Worm (Caenorhabditis elegans) whole organism, young adult: ENCODE data around the gene F07C6.4.

Experiments used
- B0019.2 ChIP-seq: fragments of 200-800 bp; sonication (Bioruptor generic); conservative IDR thresholded peaks from 2 replicates; pipeline ENCODE4 v1.3.6; 2022; ENCODE audit warnings: missing genetic modification reagents, missing genetic modification characterization, missing compliant biosample characterization
- B0336.3 ChIP-seq: fragments of 200-800 bp; sonication (Bioruptor generic); IDR thresholded peaks from 2 replicates; pipeline ENCODE4 v1.3.6; 2022; ENCODE audit warnings: missing genetic modification characterization, missing compliant biosample characterization
- D2030.7 ChIP-seq: fragments of 200-800 bp; sonication (Bioruptor generic); IDR thresholded peaks from 2 replicates; pipeline ENCODE4 v1.3.6; 2022; ENCODE audit warnings: missing genetic modification reagents, missing genetic modification characterization, missing compliant biosample characterization
- F23B12.7 ChIP-seq: sonication (generic microtip); optimal IDR thresholded peaks from 2 replicates; lab custom pipeline; 2017; ENCODE audit warnings: missing genetic modification characterization, mild to moderate bottlenecking, missing compliant biosample characterization, antibody characterized with exemption, moderate library complexity; ENCODE audit not compliant: insufficient read depth
- F33H1.4 ChIP-seq: fragments of 200-800 bp; sonication (Bioruptor generic); IDR thresholded peaks from 2 replicates; pipeline ENCODE4 v1.3.6; 2022; ENCODE audit warnings: missing genetic modification reagents, missing genetic modification characterization, missing compliant biosample characterization
- F39B2.1 ChIP-seq: fragments of 200-800 bp; sonication (Bioruptor generic); IDR thresholded peaks from 2 replicates; pipeline ENCODE4 v1.3.6; 2022; ENCODE audit warnings: missing genetic modification reagents, missing genetic modification characterization, missing compliant biosample characterization
- F49E8.2 ChIP-seq: sonication (generic microtip); optimal IDR thresholded peaks from 3 replicates; lab custom pipeline; 2017; ENCODE audit warnings: missing genetic modification characterization, mild to moderate bottlenecking, missing compliant biosample characterization, antibody characterized with exemption, moderate library complexity; ENCODE audit not compliant: insufficient read depth
- F57C9.4 ChIP-seq: sonication (generic microtip); optimal IDR thresholded peaks from 2 replicates; lab custom pipeline; 2017; ENCODE audit warnings: mild to moderate bottlenecking, missing genetic modification characterization, missing compliant biosample characterization
- K11D2.4 ChIP-seq: fragments of 200-800 bp; sonication (Bioruptor generic); IDR thresholded peaks from 2 replicates; pipeline ENCODE4 v1.3.6; 2022; ENCODE audit warnings: missing genetic modification reagents, missing genetic modification characterization, missing compliant biosample characterization
- Y53G8AR.9 ChIP-seq: fragments of 200-800 bp; sonication (Bioruptor generic); conservative IDR thresholded peaks from 2 replicates; pipeline ENCODE4 v1.3.6; 2022; ENCODE audit warnings: missing genetic modification reagents, missing genetic modification characterization, missing compliant biosample characterization
- Y79H2A.3 ChIP-seq: fragments of 200-800 bp; sonication (Bioruptor generic); conservative IDR thresholded peaks from 2 replicates; pipeline ENCODE4 v1.3.6; 2022; ENCODE audit warnings: missing genetic modification reagents, missing genetic modification characterization, missing compliant biosample characterization
- ZK185.1 ChIP-seq: sonication (generic microtip); optimal IDR thresholded peaks from 2 replicates; lab custom pipeline; 2016; ENCODE audit warnings: mild to moderate bottlenecking, missing genetic modification characterization, missing compliant biosample characterization; ENCODE audit not compliant: poor library complexity, severe bottlenecking
- akir-1 ChIP-seq: fragments of 200-800 bp; sonication (Bioruptor generic); optimal IDR thresholded peaks from 2 replicates; lab custom pipeline; 2018; ENCODE audit warnings: mild to moderate bottlenecking, missing genetic modification characterization, moderate library complexity, missing compliant biosample characterization
- aptf-2 ChIP-seq: fragments of 200-800 bp; sonication (Bioruptor generic); conservative IDR thresholded peaks from 2 replicates; pipeline ENCODE4 v1.3.6; 2022; ENCODE audit warnings: missing genetic modification reagents, missing genetic modification characterization, missing compliant biosample characterization
- aptf-3 ChIP-seq: fragments of 200-800 bp; sonication (Bioruptor generic); IDR thresholded peaks from 2 replicates; pipeline ENCODE4 v1.3.6; 2022; ENCODE audit warnings: missing genetic modification characterization, missing compliant biosample characterization
- athp-1 ChIP-seq: sonication (generic microtip); optimal IDR thresholded peaks from 2 replicates; lab custom pipeline; 2017; ENCODE audit warnings: mild to moderate bottlenecking, missing genetic modification characterization, missing compliant biosample characterization
- attf-3 ChIP-seq: fragments of 200-800 bp; sonication (Bioruptor generic); conservative IDR thresholded peaks from 2 replicates; pipeline ENCODE4 v1.3.6; 2022; ENCODE audit warnings: missing genetic modification reagents, missing genetic modification characterization, missing compliant biosample characterization
- attf-5 ChIP-seq: fragments of 200-800 bp; sonication (Bioruptor generic); optimal IDR thresholded peaks from 2 replicates; lab custom pipeline; 2018; ENCODE audit warnings: mild to moderate bottlenecking, missing genetic modification characterization, missing compliant biosample characterization
- attf-6 ChIP-seq: fragments of 200-800 bp; sonication (Bioruptor generic); IDR thresholded peaks from 2 replicates; pipeline ENCODE4 v1.3.6; 2022; ENCODE audit warnings: missing genetic modification reagents, missing genetic modification characterization, missing compliant biosample characterization
- bed-1 ChIP-seq: fragments of 200-800 bp; sonication (Bioruptor generic); IDR thresholded peaks from 2 replicates; pipeline ENCODE4 v1.3.6; 2022; ENCODE audit warnings: missing genetic modification reagents, missing genetic modification characterization, missing compliant biosample characterization
- ceh-100 ChIP-seq: fragments of 200-800 bp; sonication (Bioruptor generic); IDR thresholded peaks from 2 replicates; pipeline ENCODE4 v1.3.6; 2022; ENCODE audit warnings: missing genetic modification reagents, missing genetic modification characterization, missing compliant biosample characterization
- ceh-40 ChIP-seq: fragments of 200-800 bp; sonication (Bioruptor generic); IDR thresholded peaks from 2 replicates; pipeline ENCODE4 v1.3.6; 2022; ENCODE audit warnings: missing genetic modification characterization, missing compliant biosample characterization
- dox-1 ChIP-seq: fragments of 200-800 bp; sonication (Bioruptor generic); IDR thresholded peaks from 2 replicates; pipeline ENCODE4 v1.3.6; 2022; ENCODE audit warnings: missing genetic modification reagents, missing genetic modification characterization, missing compliant biosample characterization
- ekl-4 ChIP-seq: fragments of 200-800 bp; sonication (Bioruptor generic); IDR thresholded peaks from 2 replicates; pipeline ENCODE4 v1.3.6; 2022; ENCODE audit warnings: missing genetic modification reagents, missing genetic modification characterization, missing compliant biosample characterization
- ets-4 ChIP-seq: fragments of 200-800 bp; sonication (Bioruptor generic); optimal IDR thresholded peaks from 2 replicates; lab custom pipeline; 2018; ENCODE audit warnings: mild to moderate bottlenecking, missing genetic modification characterization, missing compliant biosample characterization
- him-1 ChIP-seq: sonication (generic microtip); optimal IDR thresholded peaks from 2 replicates; lab custom pipeline; 2016; ENCODE audit warnings: missing genotype, missing genetic modification reagents, missing genetic modification characterization, missing compliant biosample characterization
- hmg-1.2 ChIP-seq: fragments of 200-800 bp; sonication (Bioruptor generic); IDR thresholded peaks from 2 replicates; pipeline ENCODE4 v1.3.6; 2022; ENCODE audit warnings: missing genetic modification reagents, missing genetic modification characterization, missing compliant biosample characterization
- hsf-1 ChIP-seq: fragments of 200-800 bp; sonication (Bioruptor generic); IDR thresholded peaks from 2 replicates; pipeline ENCODE4 v1.3.6; 2022; ENCODE audit warnings: missing genetic modification reagents, missing genetic modification characterization, missing compliant biosample characterization
- lin-26 ChIP-seq: fragments of 200-800 bp; sonication (Bioruptor generic); IDR thresholded peaks from 2 replicates; pipeline ENCODE4 v1.3.6; 2022; ENCODE audit warnings: missing genetic modification reagents, missing genetic modification characterization, missing compliant biosample characterization
- lin-54 ChIP-seq: fragments of 200-800 bp; sonication (Bioruptor generic); optimal IDR thresholded peaks from 2 replicates; lab custom pipeline; 2018; ENCODE audit warnings: mild to moderate bottlenecking, missing genetic modification characterization, missing compliant biosample characterization
- lsl-1 ChIP-seq: fragments of 200-800 bp; sonication (Bioruptor generic); optimal IDR thresholded peaks from 2 replicates; lab custom pipeline; 2018; ENCODE audit warnings: mild to moderate bottlenecking, missing genetic modification characterization, moderate library complexity, missing compliant biosample characterization
- madf-6 ChIP-seq: fragments of 200-800 bp; sonication (Bioruptor generic); IDR thresholded peaks from 2 replicates; pipeline ENCODE4 v1.3.6; 2022; ENCODE audit warnings: missing genetic modification reagents, missing genetic modification characterization, missing compliant biosample characterization
- madf-8 ChIP-seq: fragments of 200-800 bp; sonication (Bioruptor generic); conservative IDR thresholded peaks from 2 replicates; pipeline ENCODE4 v1.3.6; 2022; ENCODE audit warnings: missing genetic modification reagents, missing genetic modification characterization, missing compliant biosample characterization
- mcd-1 ChIP-seq: fragments of 200-800 bp; sonication (Bioruptor generic); IDR thresholded peaks from 2 replicates; pipeline ENCODE4 v1.3.6; 2022; ENCODE audit warnings: missing genetic modification reagents, missing genetic modification characterization, missing compliant biosample characterization
- nfyb-1 ChIP-seq: fragments of 200-800 bp; sonication (Bioruptor generic); IDR thresholded peaks from 2 replicates; pipeline ENCODE4 v1.3.6; 2022; ENCODE audit warnings: missing genetic modification reagents, missing genetic modification characterization, missing compliant biosample characterization
- nhr-80 ChIP-seq: sonication (generic microtip); optimal IDR thresholded peaks from 2 replicates; lab custom pipeline; 2016; ENCODE audit warnings: missing genetic modification characterization, missing compliant biosample characterization
- pbrm-1 ChIP-seq: fragments of 200-800 bp; sonication (Bioruptor generic); IDR thresholded peaks from 2 replicates; pipeline ENCODE4 v1.3.6; 2022; ENCODE audit warnings: missing genetic modification reagents, missing genetic modification characterization, missing compliant biosample characterization
- rcor-1 ChIP-seq: fragments of 200-800 bp; sonication (Bioruptor generic); IDR thresholded peaks from 2 replicates; pipeline ENCODE4 v1.3.6; 2022; ENCODE audit warnings: missing genetic modification reagents, missing genetic modification characterization, missing compliant biosample characterization
- rpc-1 ChIP-seq, 2 experiments: fragments of 150-350 bp in 1 of 2; sonication (generic microtip) in 1 of 2; optimal IDR thresholded peaks; 2 replicates each; lab custom pipeline; 2014 to 2018; ENCODE audit warnings: missing biosample characterization in 1 of 2, missing genetic modification characterization in 1 of 2, missing genetic modification reagents in 1 of 2, missing genotype in 1 of 2
- snpc-1.1 ChIP-seq: sonication (generic microtip); optimal IDR thresholded peaks from 2 replicates; lab custom pipeline; 2017; ENCODE audit warnings: missing genetic modification characterization, mild to moderate bottlenecking, missing compliant biosample characterization, antibody characterized with exemption, moderate library complexity, missing genotype, missing genetic modification reagents; ENCODE audit not compliant: insufficient read depth
- snpc-1.3 ChIP-seq: sonication (generic microtip); optimal IDR thresholded peaks from 2 replicates; lab custom pipeline; 2017; ENCODE audit warnings: missing genetic modification characterization, mild to moderate bottlenecking, missing compliant biosample characterization, antibody characterized with exemption, moderate library complexity, missing genotype, missing genetic modification reagents; ENCODE audit not compliant: insufficient read depth
- snpc-3.4 ChIP-seq: sonication (generic microtip); optimal IDR thresholded peaks from 2 replicates; lab custom pipeline; 2017; ENCODE audit warnings: missing genetic modification characterization, mild to moderate bottlenecking, missing compliant biosample characterization, antibody characterized with exemption, moderate library complexity, missing genotype, missing genetic modification reagents
- snpc-4 ChIP-seq, 5 experiments: fragments of 150-350 bp in 1 of 5; sonication (generic microtip) in 4 of 5; optimal IDR thresholded peaks; 2 replicates each; lab custom pipeline; 2014 to 2018; ENCODE audit warnings: missing genetic modification characterization in 5 of 5, missing biosample characterization in 3 of 5, antibody characterized with exemption in 2 of 5, mild to moderate bottlenecking in 2 of 5, missing compliant biosample characterization in 2 of 5, missing genotype in 2 of 5, moderate library complexity in 2 of 5, missing genetic modification reagents in 1 of 5
- tbp1 ChIP-seq: fragments of 200-800 bp; sonication (Bioruptor generic); optimal IDR thresholded peaks from 2 replicates; lab custom pipeline; 2018; ENCODE audit warnings: mild to moderate bottlenecking, missing genetic modification characterization, missing compliant biosample characterization
- xnd-1 ChIP-seq: sonication (generic microtip); optimal IDR thresholded peaks from 2 replicates; lab custom pipeline; 2016; ENCODE audit warnings: missing genotype, missing genetic modification reagents, missing genetic modification characterization, missing compliant biosample characterization

Gene F07C6.4

DNA sequence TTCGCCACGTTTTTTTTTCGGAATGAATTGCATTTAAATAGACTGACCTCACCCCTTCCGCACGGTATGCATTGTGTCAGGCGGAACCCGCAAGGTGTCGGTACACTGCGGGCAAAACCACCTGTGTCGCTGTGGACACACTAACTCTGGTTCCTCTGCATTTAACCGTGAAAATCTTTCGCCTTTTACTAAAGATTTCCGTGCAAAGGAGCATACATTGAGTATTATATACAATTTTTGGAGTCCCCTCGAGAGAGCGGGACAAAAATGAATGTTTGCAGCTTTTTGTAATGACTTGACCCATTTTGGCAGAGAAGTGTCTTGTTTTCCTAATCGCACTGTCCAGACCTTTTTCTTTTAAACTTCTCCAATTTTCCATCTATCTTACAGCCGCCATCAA lies 18.7 kb upstream of the F07C6.4 start:
- TF ChIP-seq rcor-1 (GFP tag; lab: Robert Waterston, UW) (peak; percentile 81), athp-1 (tag; lab: Kevin White, UChicago) (peak; percentile 8), xnd-1 (tag; lab: Kevin White, UChicago) (peak; percentile 28), him-1 (tag; lab: Kevin White, UChicago) (peak; percentile 61), F49E8.2 (tag; lab: Kevin White, UChicago) (peak; percentile 75), lsl-1 (GFP tag; lab: Kevin White, UChicago) (peak; percentile 56), snpc-1.3 (tag; lab: Kevin White, UChicago) (peak; percentile 73), D2030.7 (peak; percentile 92), ceh-100 (peak; percentile 25; the same call in 1 of the 2 replicates), pbrm-1 (GFP tag; lab: Robert Waterston, UW) (peak; percentile 98), madf-8 (GFP tag; lab: Robert Waterston, UW) (peak; percentile 60), ekl-4 (GFP tag; lab: Robert Waterston, UW) (peak; percentile 66; the same call in 1 of the 2 replicates), hsf-1 (GFP tag; lab: Robert Waterston, UW) (peak; percentile 64), snpc-3.4 (peak; percentile 89), lin-54 (peak; percentile 47), attf-3 (GFP tag; lab: Robert Waterston, UW) (0 out of 2 replicates have a peak, but pooled peaks have one; percentile 55), mcd-1 (peak; percentile 50; the same call in 1 of the 2 replicates), F39B2.1 (GFP tag; lab: Robert Waterston, UW) (peak; percentile 60; the same call in 1 of the 2 replicates), attf-6 (GFP tag; lab: Robert Waterston, UW) (peak; percentile 95), B0336.3 (GFP tag; lab: Robert Waterston, UW) (peak; percentile 30; the same call in 1 of the 2 replicates), F33H1.4 (GFP tag; lab: Robert Waterston, UW) (peak; percentile 48), hmg-1.2 (GFP tag; lab: Robert Waterston, UW) (peak; percentile 94), K11D2.4 (GFP tag; lab: Robert Waterston, UW) (peak; percentile 47; the same call in 1 of the 2 replicates), B0019.2 (GFP tag; lab: Robert Waterston, UW) (0 out of 2 replicates have a peak, but pooled peaks have one; percentile 28), aptf-3 (GFP tag; lab: Robert Waterston, UW) (0 out of 2 replicates have a peak, but pooled peaks have one; percentile 52), tbp1 (GFP tag; lab: Kevin White, UChicago) (peak; percentile 71), snpc-4 (GFP tag; optimal IDR thresholded peaks at IDR 0.05; lab: Kevin White, UChicago) (peak; percentile 91), snpc-4 (tag; optimal IDR thresholded peaks at IDR 0.05; lab: Kevin White, UChicago) (peak; percentile 87 to 98 (median 94)), snpc-1.1 (tag; lab: Kevin White, UChicago) (peak; percentile 94), nfyb-1 (GFP tag; lab: Robert Waterston, UW) (0 out of 2 replicates have a peak, but pooled peaks have one; percentile 39), dox-1 (GFP tag; lab: Robert Waterston, UW) (peak; percentile 80), Y53G8AR.9 (GFP tag; lab: Robert Waterston, UW) (peak; percentile 23; the same call in 1 of the 2 replicates), madf-6 (GFP tag; lab: Robert Waterston, UW) (peak; percentile 84)
- TF ChIP-seq, all 124 proteins: peak for 32; not testable (repeated sequence) for 92

DNA sequence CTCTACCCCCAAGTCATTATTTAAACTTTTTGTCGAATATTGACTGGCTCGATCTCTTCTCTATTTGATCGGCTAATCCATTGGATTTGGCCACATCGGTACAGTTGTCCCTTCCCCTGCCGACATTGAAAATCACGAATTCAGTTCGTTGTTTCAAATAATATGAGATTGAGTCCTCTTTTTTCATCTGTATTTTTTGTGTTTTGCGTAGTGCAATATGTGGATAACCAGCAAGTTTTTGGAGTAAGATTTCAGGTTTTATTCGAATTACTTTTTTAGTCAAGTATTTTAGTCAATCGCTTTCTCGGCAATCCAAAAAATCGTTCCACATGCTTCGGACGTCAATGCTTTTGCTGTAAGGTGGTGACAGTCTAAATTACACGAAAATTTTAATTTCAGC lies 16.6 kb upstream of the F07C6.4 start, which contains the start of gene F07C6.3:
Gene F07C6.3, plus strand, starts transcription at position 148 of the 400 bp plus-strand sequence.
- no peak for TF ChIP-seq rcor-1 (GFP tag; lab: Robert Waterston, UW)
- TF ChIP-seq rpc-1 (optimal IDR thresholded peaks at IDR 0.05; lab: Kevin White, UChicago): no peak
- no peak for TF ChIP-seq rpc-1 (tag; optimal IDR thresholded peaks at IDR 0.05; lab: Kevin White, UChicago)
- no peak for TF ChIP-seq Y79H2A.3 (GFP tag; lab: Robert Waterston, UW)
- TF ChIP-seq bed-1: no peak
- no peak for TF ChIP-seq ets-4 (GFP tag; lab: Kevin White, UChicago)
- no peak for TF ChIP-seq F23B12.7 (tag; lab: Kevin White, UChicago)
- TF ChIP-seq ceh-40: no peak
- TF ChIP-seq aptf-2 (GFP tag; lab: Robert Waterston, UW): no peak
- TF ChIP-seq lin-26: no peak
- no peak for TF ChIP-seq ZK185.1
- no peak for TF ChIP-seq akir-1 (GFP tag; lab: Kevin White, UChicago)
- TF ChIP-seq nhr-80: no peak
- no peak for TF ChIP-seq F57C9.4 (tag; lab: Kevin White, UChicago)
- TF ChIP-seq mcd-1: no peak
- TF ChIP-seq attf-5 (GFP tag; lab: Kevin White, UChicago): no peak
- no peak for TF ChIP-seq ekl-4 (GFP tag; lab: Robert Waterston, UW)
